Fruit fly (Drosophila melanogaster): ENCODE results near the gene Rat1.

DNA sequence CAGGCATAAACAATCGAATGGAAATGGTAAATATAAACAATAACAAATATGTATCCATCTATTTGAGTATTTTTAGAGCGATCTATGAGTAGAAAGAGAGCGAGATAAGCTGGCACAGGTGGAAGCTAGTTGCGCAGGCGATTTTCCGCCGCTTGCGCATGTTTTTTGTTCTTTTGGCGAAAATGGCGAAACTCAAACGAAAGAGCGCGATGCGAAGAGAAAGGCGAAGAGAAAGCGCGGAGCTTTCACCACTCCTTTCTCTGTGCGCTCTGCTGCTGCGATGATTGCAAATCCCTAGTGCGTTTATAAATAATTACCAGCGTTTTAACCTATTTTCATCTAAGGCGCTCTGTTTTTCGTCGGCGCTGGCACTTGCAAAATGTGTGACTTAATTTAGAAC is 33.8 kb downstream of the Rat1 start:
- no peak for TF ChIP-seq CG6792 (GFP tag; optimal IDR thresholded peaks at IDR 0.05)
- no peak for TF ChIP-seq OdsH (GFP tag; optimal IDR thresholded peaks at IDR 0.05)
- TF ChIP-seq CG11902 (GFP tag; optimal IDR thresholded peaks at IDR 0.05) = no peak
- TF ChIP-seq Lpt (GFP tag; optimal IDR thresholded peaks at IDR 0.05) = no peak
- no peak for TF ChIP-seq dsx (GFP tag; optimal IDR thresholded peaks at IDR 0.05; ENCODE audit: poor library complexity, severe bottlenecking)
- TF ChIP-seq Hr38 (GFP tag; optimal IDR thresholded peaks at IDR 0.05) = no peak
- no peak for TF ChIP-seq Met (GFP tag; optimal IDR thresholded peaks at IDR 0.05)
- TF ChIP-seq Smox (GFP tag; optimal IDR thresholded peaks at IDR 0.05) = no peak
- no peak for TF ChIP-seq fd85E (GFP tag; optimal IDR thresholded peaks at IDR 0.05)
- TF ChIP-seq CG16779 (tag; optimal IDR thresholded peaks at IDR 0.05) = no peak
- TF ChIP-seq CG4318 (GFP tag; optimal IDR thresholded peaks at IDR 0.05) = no peak
- TF ChIP-seq Sox102F (GFP tag; optimal IDR thresholded peaks at IDR 0.05) = no peak
- no peak for TF ChIP-seq Eip93F (GFP tag; optimal IDR thresholded peaks at IDR 0.05)

Data from whole organism, prepupa.